Fruit fly (Drosophila melanogaster): ENCODE data around the gene fz2.

Gene fz2

dm6 chr3L:19091423-19092124 lies 143.6 kb downstream of the fz2 start (continued):
- TF ChIP-seq CG4820 (GFP tag; optimal IDR thresholded peaks at IDR 0.05) = no peak
- TF ChIP-seq klu (GFP tag; IDR thresholded peaks at IDR 0.05) = peak; percentile 29; the same call in 1 of the 2 replicates
- TF ChIP-seq Hmr (GFP tag; optimal IDR thresholded peaks at IDR 0.05) = no peak
- TF ChIP-seq Awh (GFP tag; IDR thresholded peaks at IDR 0.05) = no peak
- peak; percentile 98 for TF ChIP-seq ftz-f1 (GFP tag; optimal IDR thresholded peaks at IDR 0.05)
- TF ChIP-seq Pdp1 (GFP tag; optimal IDR thresholded peaks at IDR 0.05) = peak in 1 of 2 experiments; percentile 17
- no peak for TF ChIP-seq NK7.1 (GFP tag; optimal IDR thresholded peaks at IDR 0.05)
- TF ChIP-seq Elba2 (GFP tag; optimal IDR thresholded peaks at IDR 0.05) = no peak
- no peak for TF ChIP-seq CG4730 (GFP tag; IDR thresholded peaks at IDR 0.05)
- TF ChIP-seq Stat92E (GFP tag; optimal IDR thresholded peaks at IDR 0.05) = no peak
- TF ChIP-seq Sry-β (GFP tag; optimal IDR thresholded peaks at IDR 0.05) = no peak
- peak; percentile 45 for TF ChIP-seq CG9932 (GFP tag; IDR thresholded peaks at IDR 0.05)
- no peak for TF ChIP-seq CG14667 (GFP tag; IDR thresholded peaks at IDR 0.05)
- TF ChIP-seq CrebB (tag; optimal IDR thresholded peaks at IDR 0.05) = no peak
- TF ChIP-seq CG15601 (tag; optimal IDR thresholded peaks at IDR 0.05) = no peak
- no peak for TF ChIP-seq nerfin-2 (GFP tag; IDR thresholded peaks at IDR 0.05; ENCODE audit: partially characterized antibody)
- no peak for TF ChIP-seq CG17568 (GFP tag; optimal IDR thresholded peaks at IDR 0.05)
- TF ChIP-seq CG14965 (GFP tag; optimal IDR thresholded peaks at IDR 0.05; ENCODE audit: borderline replicate concordance) = no peak
- no peak for TF ChIP-seq z (GFP tag; IDR thresholded peaks at IDR 0.05)
- no peak for TF ChIP-seq Blimp-1 (GFP tag; optimal IDR thresholded peaks at IDR 0.05)
- TF ChIP-seq CG14050 (GFP tag; IDR thresholded peaks at IDR 0.05) = no peak
- peak; percentile 85 for TF ChIP-seq CG32767 (GFP tag; IDR thresholded peaks at IDR 0.05)
- TF ChIP-seq Fer2 (tag; optimal IDR thresholded peaks at IDR 0.05) = no peak
- TF ChIP-seq schlank (tag; optimal IDR thresholded peaks at IDR 0.05) = no peak
- TF ChIP-seq CG34224 (GFP tag; IDR thresholded peaks at IDR 0.05; ENCODE audit: partially characterized antibody) = no peak
- peak; percentile 81 for TF ChIP-seq Adf1 (GFP tag; IDR thresholded peaks at IDR 0.05)
- no peak for TF ChIP-seq CG31388 (GFP tag; optimal IDR thresholded peaks at IDR 0.05)
- peak; percentile 27; the same call in 1 of the 3 replicates for TF ChIP-seq gce (GFP tag; IDR thresholded peaks at IDR 0.05)
- TF ChIP-seq Opbp (GFP tag; IDR thresholded peaks at IDR 0.05; ENCODE audit: partially characterized antibody) = 0 out of 3 replicates have a peak, but pooled peaks have one; percentile 41
- TF ChIP-seq ttk (GFP tag; IDR thresholded peaks at IDR 0.05) = peak; percentile 50; the same call in 1 of the 2 replicates
- no peak for TF ChIP-seq Poxn (GFP tag; IDR thresholded peaks at IDR 0.05)
- TF ChIP-seq dmrt99B (tag; optimal IDR thresholded peaks at IDR 0.05) = no peak
- TF ChIP-seq Usf (GFP tag; optimal IDR thresholded peaks at IDR 0.05) = no peak
- no peak for TF ChIP-seq Side (GFP tag; optimal IDR thresholded peaks at IDR 0.05)
- peak; percentile 72 for TF ChIP-seq Med (GFP tag)
- no peak for TF ChIP-seq fu2 (GFP tag; optimal IDR thresholded peaks at IDR 0.05)
- no peak for TF ChIP-seq fd3F (GFP tag; optimal IDR thresholded peaks at IDR 0.05)
- no peak for TF ChIP-seq chm (GFP tag; IDR thresholded peaks at IDR 0.05)
- peak; percentile 27; the same call in 1 of the 2 replicates for TF ChIP-seq amos (GFP tag; IDR thresholded peaks at IDR 0.05; ENCODE audit: partially characterized antibody)
- TF ChIP-seq al (GFP tag; IDR thresholded peaks at IDR 0.05) = no peak
- TF ChIP-seq sisA (GFP tag; IDR thresholded peaks at IDR 0.05) = no peak
- TF ChIP-seq zen2 (GFP tag; IDR thresholded peaks at IDR 0.05; ENCODE audit: partially characterized antibody) = no peak
- no peak for TF ChIP-seq run (tag; optimal IDR thresholded peaks at IDR 0.05)
- no peak for TF ChIP-seq p53 (GFP tag; optimal IDR thresholded peaks at IDR 0.05)
- TF ChIP-seq CG8089 (GFP tag; optimal IDR thresholded peaks at IDR 0.05) = no peak
- TF ChIP-seq usp (GFP tag; optimal IDR thresholded peaks at IDR 0.05) = no peak
- no peak for TF ChIP-seq Hr51 (GFP tag; optimal IDR thresholded peaks at IDR 0.05)
- TF ChIP-seq CG10321 (GFP tag; IDR thresholded peaks at IDR 0.05) = no peak
- no peak for TF ChIP-seq bab2 (GFP tag; optimal IDR thresholded peaks at IDR 0.05)
- TF ChIP-seq CG8478 (optimal IDR thresholded peaks at IDR 0.05) = no peak
